Worm (Caenorhabditis elegans): ENCODE data around the gene nspf-1.
"Not testable (repeated sequence)": the region's sequence is repeated elsewhere in the genome, so short reads cannot be mapped to it uniquely, and the experiment has no call there.

Gene nspf-1

DNA sequence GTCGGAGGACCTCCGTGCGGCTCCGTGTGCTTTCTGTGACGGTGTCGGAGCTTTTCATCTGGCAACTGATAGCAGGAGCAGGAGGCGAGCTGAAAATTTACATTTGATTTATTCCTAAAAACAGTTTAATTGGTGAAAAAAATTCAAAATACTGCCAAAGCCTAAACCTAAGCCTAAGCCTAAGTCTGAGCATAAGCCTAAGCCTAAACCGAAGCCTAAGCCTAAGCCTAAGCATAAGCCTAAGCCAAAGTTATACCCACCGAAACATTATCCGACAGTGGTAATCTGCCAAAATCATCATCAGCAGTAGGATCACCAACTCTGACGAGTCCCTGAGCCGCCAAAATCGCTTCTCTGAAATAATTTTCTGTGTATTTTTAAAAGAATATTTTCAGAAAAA, 2.6 kb upstream of the nspf-1 start:
- TF ChIP-seq aha-1 (tag) (peak; percentile 96), dpl-1 (GFP tag; optimal IDR thresholded peaks at IDR 0.05) (no peak)

- TF ChIP-seq cey-2 (tag; optimal IDR thresholded peaks at IDR 0.05; ENCODE audit: borderline replicate concordance, insufficient read depth); lir-3 (tag; optimal IDR thresholded peaks at IDR 0.05); unc-39 (tag; optimal IDR thresholded peaks at IDR 0.05): not testable (repeated sequence)
Measured at ce11 chrII:2688616-2689015, 1.2 kb downstream of the nspf-1 start, which contains the start of gene nspf-2. Gene nspf-2, plus strand, starts transcription at chrII:2688916.

DNA sequence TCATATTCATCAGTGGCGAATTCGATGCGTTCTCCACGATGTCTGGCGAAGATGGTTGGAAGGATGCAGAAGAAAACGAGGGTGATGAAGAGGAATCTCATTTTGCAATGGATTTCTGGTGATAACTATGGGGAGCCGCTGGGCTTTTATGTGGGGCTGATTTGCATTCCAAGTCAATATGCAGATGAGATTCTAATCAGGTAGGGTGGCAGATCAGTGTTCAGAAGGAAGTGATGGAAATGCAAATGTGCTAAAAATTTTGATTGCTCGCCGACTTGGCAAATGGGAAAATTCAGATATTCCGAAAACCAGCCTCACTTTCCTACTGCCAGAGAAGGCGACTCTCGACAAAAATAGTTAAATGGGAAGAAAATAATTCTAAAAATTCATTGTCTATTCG, 2.7 kb downstream of the nspf-1 start, which contains the start of gene nspf-3:
nspf-3 (minus strand) TSS at position 101 of the 400 bp plus-strand sequence.
- no peak for TF ChIP-seq nhr-6 (tag; optimal IDR thresholded peaks at IDR 0.05)
- peak in 1 of 2 experiments; percentile 66 for TF ChIP-seq unc-62 (GFP tag; optimal IDR thresholded peaks at IDR 0.05 in 1 of 2)
- TF ChIP-seq unc-62 (tag; optimal IDR thresholded peaks at IDR 0.05): no peak

DNA sequence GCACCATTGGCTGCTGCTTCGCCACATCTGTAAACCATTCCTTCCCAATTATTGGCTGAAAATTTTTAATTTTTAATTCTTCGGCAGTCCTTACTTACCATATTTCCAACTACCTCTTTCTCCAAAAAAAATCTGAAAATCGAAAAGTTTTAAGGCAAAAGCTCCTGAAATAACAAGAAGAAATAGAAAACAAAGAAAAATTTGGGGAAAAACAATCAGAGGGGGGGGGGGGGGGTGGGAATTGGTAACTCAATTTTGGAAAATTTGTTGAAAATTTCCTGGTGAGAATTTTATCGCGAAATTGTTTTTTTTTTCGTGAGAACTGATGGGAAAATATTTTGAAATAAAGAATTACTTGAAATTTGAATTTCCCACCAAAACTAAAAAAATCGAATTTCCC, 5.1 kb downstream of the nspf-1 start, which contains the start of gene set-11:
set-11 (minus strand) TSS at position 101 of the 400 bp plus-strand sequence.
- TF ChIP-seq T20F7.1 (GFP tag; optimal IDR thresholded peaks at IDR 0.05) (no peak), lir-3 (tag; optimal IDR thresholded peaks at IDR 0.05) (no peak), unc-62 (GFP tag; optimal IDR thresholded peaks at IDR 0.05 in 1 of 2) (no peak), unc-62 (tag; optimal IDR thresholded peaks at IDR 0.05) (no peak), nhr-48 (tag; optimal IDR thresholded peaks at IDR 0.05) (no peak), F37D6.2 (tag; optimal IDR thresholded peaks at IDR 0.05) (no peak), lin-29 (GFP tag; IDR thresholded peaks at IDR 0.05) (no peak), mdl-1 (tag; optimal IDR thresholded peaks at IDR 0.05) (no peak), nhr-237 (tag; optimal IDR thresholded peaks at IDR 0.05) (no peak), nhr-10 (tag; optimal IDR thresholded peaks at IDR 0.05) (no peak), dpl-1 (GFP tag; optimal IDR thresholded peaks at IDR 0.05) (no peak)

- peak; percentile 40 for TF ChIP-seq fkh-10 (GFP tag; optimal IDR thresholded peaks at IDR 0.05)
- no peak for TF ChIP-seq vab-7 (GFP tag; IDR thresholded peaks at IDR 0.05)
Measured at ce11 chrII:2695079-2695478, 7.7 kb downstream of the nspf-1 start.

DNA sequence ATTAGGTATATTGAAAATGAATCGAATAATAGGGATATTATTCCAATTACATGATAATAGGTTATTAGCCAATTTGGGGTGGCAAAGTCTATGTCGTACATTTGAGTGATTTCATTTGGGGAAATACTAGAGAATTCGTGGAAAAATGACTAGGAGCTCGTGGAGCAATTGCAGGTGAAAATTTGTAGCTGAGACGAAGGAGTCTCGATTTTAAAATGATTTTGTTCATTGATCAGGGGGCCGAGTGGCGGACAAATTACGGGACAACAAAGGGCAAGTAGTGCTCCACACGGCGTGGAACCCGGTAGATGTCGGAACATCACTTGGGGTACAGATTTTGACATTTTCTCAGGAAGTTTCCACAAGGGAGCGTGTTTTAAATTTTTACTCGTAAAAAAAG, 11.0 kb downstream of the nspf-1 start, which contains the start of gene sri-62:
sri-62 (minus strand) TSS at position 101 of the 400 bp plus-strand sequence.
- TF ChIP-seq T26A8.4 (GFP tag; IDR thresholded peaks at IDR 0.05) (no peak), mxl-2 (GFP tag; conservative IDR thresholded peaks at IDR 0.05) (no peak), lim-7 (GFP tag; IDR thresholded peaks at IDR 0.05) (no peak), daf-16 (GFP tag; optimal IDR thresholded peaks at IDR 0.05) (no peak), daf-16 (tag; optimal IDR thresholded peaks at IDR 0.05) (no peak), nhr-6 (tag; optimal IDR thresholded peaks at IDR 0.05) (no peak), ZK337.2 (GFP tag; IDR thresholded peaks at IDR 0.05) (no peak), tra-1 (GFP tag; IDR thresholded peaks at IDR 0.05) (no peak), lin-39 (tag; optimal IDR thresholded peaks at IDR 0.05) (no peak), lin-38 (GFP tag; IDR thresholded peaks at IDR 0.05) (no peak), nhr-11 (tag; optimal IDR thresholded peaks at IDR 0.05) (no peak), ctbp-1 (GFP tag; IDR thresholded peaks at IDR 0.05) (no peak), dmd-6 (GFP tag; IDR thresholded peaks at IDR 0.05) (no peak), F49E8.2 (tag; optimal IDR thresholded peaks at IDR 0.05; ENCODE audit: borderline replicate concordance) (no peak), snpc-4 (tag; optimal IDR thresholded peaks at IDR 0.05) (no peak), jun-1 (tag; optimal IDR thresholded peaks at IDR 0.05) (no peak), nhr-76 (tag; optimal IDR thresholded peaks at IDR 0.05) (no peak), sdz-12 (GFP tag; optimal IDR thresholded peaks at IDR 0.05) (no peak)

Data from whole organism, L4 larva.